Fruit fly (Drosophila melanogaster) whole organism, embryonic: ENCODE data around the gene Sem1.

Experiments
- ATbp ChIP-seq: fragments of 200-800 bp; sonication (Bioruptor generic); optimal IDR thresholded peaks from 2 replicates; lab custom pipeline; 2017; ENCODE audit warnings: missing biosample characterization, mild to moderate bottlenecking, missing genetic modification characterization, missing genetic modification reagents
- Antp ChIP-seq: fragments of 200-800 bp; sonication (Bioruptor generic); optimal IDR thresholded peaks from 3 replicates; lab custom pipeline; 2016; ENCODE audit warnings: missing biosample characterization, missing genetic modification characterization
- Bdp1 ChIP-seq: fragments of 200-800 bp; sonication (Bioruptor generic); optimal IDR thresholded peaks from 3 replicates; lab custom pipeline; 2016; ENCODE audit warnings: missing biosample characterization, missing genetic modification characterization
- Bteb2 ChIP-seq: fragments of 200-800 bp; sonication (Bioruptor generic); optimal IDR thresholded peaks from 2 replicates; lab custom pipeline; 2016; ENCODE audit warnings: missing biosample characterization, missing genetic modification characterization
- CG11093 ChIP-seq: fragments of 200-800 bp; sonication (Bioruptor generic); IDR thresholded peaks from 3 replicates; pipeline ENCODE4 v1.3.6; 2022; ENCODE audit warnings: missing biosample characterization, missing genetic modification characterization
- CG11696 ChIP-seq: fragments of 200-800 bp; sonication (Bioruptor generic); IDR thresholded peaks from 2 replicates; pipeline ENCODE4 v1.3.6; 2022; ENCODE audit warnings: missing biosample characterization, missing genetic modification characterization
- CG1233 ChIP-seq: fragments of 200-800 bp; sonication (Bioruptor generic); optimal IDR thresholded peaks from 4 replicates; lab custom pipeline; 2018; ENCODE audit warnings: missing biosample characterization, mild to moderate bottlenecking, missing genetic modification characterization
- CG13424 ChIP-seq: fragments of 200-800 bp; sonication (Bioruptor generic); optimal IDR thresholded peaks from 2 replicates; lab custom pipeline; 2019; ENCODE audit warnings: missing biosample characterization, mild to moderate bottlenecking, missing genetic modification characterization, moderate library complexity
- CG17912 ChIP-seq: fragments of 200-800 bp; sonication (Bioruptor generic); optimal IDR thresholded peaks from 2 replicates; lab custom pipeline; 2018; ENCODE audit warnings: missing biosample characterization, mild to moderate bottlenecking, missing genetic modification characterization
- CG18262 ChIP-seq: fragments of 200-800 bp; optimal IDR thresholded peaks from 3 replicates; lab custom pipeline; 2019; ENCODE audit warnings: missing biosample characterization, mild to moderate bottlenecking, missing genetic modification characterization, moderate library complexity
- CG31388 ChIP-seq: fragments of 200-800 bp; sonication (Bioruptor generic); optimal IDR thresholded peaks from 2 replicates; lab custom pipeline; 2016; ENCODE audit warnings: missing biosample characterization, missing genetic modification characterization
- CG32767 ChIP-seq: fragments of 200-800 bp; sonication (Bioruptor generic); IDR thresholded peaks from 2 replicates; pipeline ENCODE4 v1.3.6; 2022; ENCODE audit warnings: missing biosample characterization, missing genetic modification characterization
- CG4282 ChIP-seq: fragments of 200-800 bp; sonication (Bioruptor generic); optimal IDR thresholded peaks from 2 replicates; lab custom pipeline; 2016; ENCODE audit warnings: missing biosample characterization, missing genetic modification characterization
- CG43689 ChIP-seq: fragments of 200-800 bp; sonication (Bioruptor generic); IDR thresholded peaks from 2 replicates; pipeline ENCODE4 v1.3.6; 2022; ENCODE audit warnings: missing biosample characterization, missing genetic modification characterization
- CG4404 ChIP-seq: fragments of 200-800 bp; sonication (Bioruptor generic); IDR thresholded peaks from 2 replicates; pipeline ENCODE4 v1.3.6; 2022; ENCODE audit warnings: missing biosample characterization, missing genetic modification characterization
- CG4424 ChIP-seq: fragments of 200-800 bp; sonication (Bioruptor generic); optimal IDR thresholded peaks from 3 replicates; lab custom pipeline; 2016; ENCODE audit warnings: missing biosample characterization, missing genetic modification characterization
- CG4707 ChIP-seq: fragments of 200-800 bp; sonication (Bioruptor generic); optimal IDR thresholded peaks from 2 replicates; lab custom pipeline; 2018; ENCODE audit warnings: missing biosample characterization, mild to moderate bottlenecking, missing genetic modification characterization, moderate library complexity
- CG6683 ChIP-seq: fragments of 200-800 bp; sonication (Bioruptor generic); optimal IDR thresholded peaks from 2 replicates; lab custom pipeline; 2017; ENCODE audit warnings: missing biosample characterization, mild to moderate bottlenecking, missing genetic modification characterization, missing genetic modification reagents
- CG7745 ChIP-seq: fragments of 200-800 bp; sonication (Bioruptor generic); optimal IDR thresholded peaks from 2 replicates; lab custom pipeline; 2018; ENCODE audit warnings: missing biosample characterization, mild to moderate bottlenecking, missing genetic modification characterization, moderate library complexity
- CG8290 ChIP-seq, 3 experiments: fragments of 200-800 bp; sonication (Bioruptor generic); optimal IDR thresholded peaks; 2 replicates each; lab custom pipeline; 2016 to 2019; ENCODE audit warnings: missing biosample characterization in 3 of 3, missing genetic modification characterization in 3 of 3, mild to moderate bottlenecking in 2 of 3, moderate library complexity in 1 of 3
- CG9437 ChIP-seq: fragments of 200-800 bp; sonication (Bioruptor generic); optimal IDR thresholded peaks from 2 replicates; lab custom pipeline; 2018; ENCODE audit warnings: missing biosample characterization, mild to moderate bottlenecking, missing genetic modification characterization
- CG9727 ChIP-seq: fragments of 200-800 bp; sonication (Bioruptor generic); optimal IDR thresholded peaks from 3 replicates; lab custom pipeline; 2017; ENCODE audit warnings: missing biosample characterization, mild to moderate bottlenecking, missing genetic modification characterization
- CoRest ChIP-seq: fragments of 200-800 bp; sonication (Bioruptor generic); optimal IDR thresholded peaks from 3 replicates; lab custom pipeline; 2018; ENCODE audit warnings: missing biosample characterization, mild to moderate bottlenecking, missing genetic modification characterization, moderate library complexity
- GATAe ChIP-seq: fragments of 200-800 bp; sonication (Bioruptor generic); conservative IDR thresholded peaks from 2 replicates; pipeline ENCODE4 v1.3.6; 2022; ENCODE audit warnings: missing biosample characterization, missing genetic modification characterization
- Gug ChIP-seq: fragments of 200-800 bp; sonication (Bioruptor generic); IDR thresholded peaks from 4 replicates; pipeline ENCODE4 v1.3.6; 2022; ENCODE audit warnings: missing biosample characterization, missing genetic modification characterization
- HLH3B ChIP-seq: fragments of 200-800 bp; sonication (Bioruptor generic); IDR thresholded peaks from 2 replicates; pipeline ENCODE4 v1.3.6; 2022; ENCODE audit warnings: missing biosample characterization, missing genetic modification characterization
- HLHmδ ChIP-seq: fragments of 200-800 bp; sonication (Bioruptor generic); optimal IDR thresholded peaks from 2 replicates; lab custom pipeline; 2018; ENCODE audit warnings: missing biosample characterization, mild to moderate bottlenecking, missing genetic modification characterization, moderate library complexity
- HmgZ ChIP-seq: fragments of 200-800 bp; sonication (Bioruptor generic); optimal IDR thresholded peaks from 2 replicates; lab custom pipeline; 2018; ENCODE audit warnings: missing biosample characterization, mild to moderate bottlenecking, missing genetic modification characterization
- Hsf ChIP-seq: fragments of 200-800 bp; sonication (Bioruptor generic); optimal IDR thresholded peaks from 3 replicates; lab custom pipeline; 2016; ENCODE audit warnings: missing biosample characterization, missing genetic modification characterization
- Neu2 ChIP-seq: fragments of 200-800 bp; sonication (Bioruptor generic); optimal IDR thresholded peaks from 3 replicates; lab custom pipeline; 2016; ENCODE audit warnings: missing biosample characterization, missing genetic modification characterization, borderline replicate concordance
- ara ChIP-seq: fragments of 200-800 bp; sonication (Bioruptor generic); IDR thresholded peaks from 2 replicates; pipeline ENCODE4 v1.3.6; 2022; ENCODE audit warnings: missing biosample characterization, missing genetic modification characterization
- chif ChIP-seq, 2 experiments: fragments of 200-800 bp; sonication (Bioruptor generic); optimal IDR thresholded peaks; 3 replicates each; lab custom pipeline; 2016; ENCODE audit warnings: missing biosample characterization in 2 of 2, missing genetic modification characterization in 2 of 2
- chn ChIP-seq: fragments of 200-800 bp; sonication (Bioruptor generic); optimal IDR thresholded peaks from 2 replicates; lab custom pipeline; 2016; ENCODE audit warnings: missing biosample characterization, missing genetic modification characterization
- crol ChIP-seq: fragments of 200-800 bp; sonication (Bioruptor generic); IDR thresholded peaks from 2 replicates; pipeline ENCODE4 v1.3.6; 2022; ENCODE audit warnings: missing biosample characterization, missing genetic modification characterization
- dmrt11E ChIP-seq: fragments of 200-800 bp; sonication (Bioruptor generic); optimal IDR thresholded peaks from 3 replicates; lab custom pipeline; 2018; ENCODE audit warnings: missing biosample characterization, mild to moderate bottlenecking, missing genetic modification characterization, moderate library complexity
- dysf ChIP-seq: fragments of 200-800 bp; sonication (Bioruptor generic); IDR thresholded peaks from 3 replicates; pipeline ENCODE4 v1.3.6; 2022; ENCODE audit warnings: missing biosample characterization, missing genetic modification characterization
- ewg ChIP-seq: fragments of 200-800 bp; sonication (Bioruptor generic); optimal IDR thresholded peaks from 3 replicates; lab custom pipeline; 2017; ENCODE audit warnings: mild to moderate bottlenecking, missing biosample characterization, missing genetic modification reagents, missing genetic modification characterization
- kah ChIP-seq: fragments of 200-800 bp; sonication (Bioruptor generic); optimal IDR thresholded peaks from 2 replicates; lab custom pipeline; 2018; ENCODE audit warnings: missing biosample characterization, mild to moderate bottlenecking, missing genetic modification characterization
- lmd ChIP-seq: fragments of 200-800 bp; sonication (Bioruptor generic); IDR thresholded peaks from 2 replicates; pipeline ENCODE4 v1.3.6; 2022; ENCODE audit warnings: missing biosample characterization, missing genetic modification characterization
- odd ChIP-seq: fragments of 200-800 bp; sonication (Bioruptor generic); optimal IDR thresholded peaks from 2 replicates; lab custom pipeline; 2017; ENCODE audit warnings: missing biosample characterization, mild to moderate bottlenecking, missing genetic modification characterization
- onecut ChIP-seq: fragments of 200-800 bp; sonication (Bioruptor generic); IDR thresholded peaks from 2 replicates; pipeline ENCODE4 v1.3.6; 2022; ENCODE audit warnings: missing biosample characterization, missing genetic modification characterization
- pb ChIP-seq: fragments of 200-800 bp; sonication (Bioruptor generic); optimal IDR thresholded peaks from 3 replicates; lab custom pipeline; 2016; ENCODE audit warnings: missing biosample characterization, missing genetic modification characterization
- peb ChIP-seq: fragments of 200-800 bp; sonication (Bioruptor generic); IDR thresholded peaks from 2 replicates; pipeline ENCODE4 v1.3.6; 2022; ENCODE audit warnings: missing biosample characterization, missing genetic modification characterization
- pfk ChIP-seq: fragments of 200-800 bp; sonication (Bioruptor generic); optimal IDR thresholded peaks from 2 replicates; lab custom pipeline; 2018; ENCODE audit warnings: missing biosample characterization, mild to moderate bottlenecking, missing genetic modification characterization, moderate library complexity
- pum ChIP-seq: fragments of 200-800 bp; sonication (Bioruptor generic); optimal IDR thresholded peaks from 2 replicates; lab custom pipeline; 2016; ENCODE audit warnings: missing biosample characterization, missing genetic modification characterization
- rib ChIP-seq: fragments of 200-800 bp; sonication (Bioruptor generic); IDR thresholded peaks from 2 replicates; pipeline ENCODE4 v1.3.6; 2022; ENCODE audit warnings: missing biosample characterization, missing genetic modification characterization
- run ChIP-seq: fragments of 200-800 bp; sonication (Bioruptor generic); optimal IDR thresholded peaks from 3 replicates; lab custom pipeline; 2018; ENCODE audit warnings: missing biosample characterization, mild to moderate bottlenecking, missing genetic modification characterization
- sisA ChIP-seq: fragments of 200-800 bp; sonication (Bioruptor generic); IDR thresholded peaks from 2 replicates; pipeline ENCODE4 v1.3.6; 2022; ENCODE audit warnings: missing biosample characterization, missing genetic modification characterization
- tap ChIP-seq: fragments of 200-800 bp; optimal IDR thresholded peaks from 3 replicates; lab custom pipeline; 2019; ENCODE audit warnings: missing biosample characterization, mild to moderate bottlenecking, missing genetic modification characterization, moderate library complexity
- twi ChIP-seq: fragments of 200-800 bp; optimal IDR thresholded peaks from 2 replicates; lab custom pipeline; 2019; ENCODE audit warnings: missing biosample characterization, mild to moderate bottlenecking, missing genetic modification characterization, moderate library complexity

Gene Sem1

dm6 chr2L:7049009-7049647, 14.7 kb upstream of the Sem1 start (continued):
- no peak for TF ChIP-seq crol (GFP tag; lab: Robert Waterston, UW)
- no peak for TF ChIP-seq twi (tag; lab: Kevin White, UChicago)
- peak; percentile 30 for TF ChIP-seq CG17912 (GFP tag; lab: Kevin White, UChicago)
- TF ChIP-seq ewg (GFP tag; lab: Kevin White, UChicago), result no peak
- no peak for TF ChIP-seq CG43689 (GFP tag; lab: Robert Waterston, UW)
- no peak for TF ChIP-seq Hsf
- TF ChIP-seq CoRest (tag; lab: Kevin White, UChicago), result no peak
- no peak for TF ChIP-seq CG7745 (tag; lab: Kevin White, UChicago)
- TF ChIP-seq chn (GFP tag; lab: Kevin White, UChicago), result peak; percentile 33
- peak; percentile 31 for TF ChIP-seq HmgZ (tag; lab: Kevin White, UChicago)
- peak; percentile 4; the same call in 1 of the 4 replicates for TF ChIP-seq Gug
- TF ChIP-seq Bteb2 (GFP tag; lab: Kevin White, UChicago), result no peak
- no peak for TF ChIP-seq CG18262 (tag; lab: Kevin White, UChicago)
- TF ChIP-seq HLH3B (GFP tag; lab: Robert Waterston, UW), result peak; percentile 52; the same call in 1 of the 2 replicates
- TF ChIP-seq CG31388 (GFP tag; lab: Kevin White, UChicago), result no peak
- no peak for TF ChIP-seq pb (GFP tag; lab: Kevin White, UChicago)
- TF ChIP-seq peb (GFP tag; lab: Robert Waterston, UW), result no peak
- TF ChIP-seq CG4424 (GFP tag; lab: Kevin White, UChicago), result peak; percentile 35
- no peak for TF ChIP-seq Neu2 (GFP tag; lab: Kevin White, UChicago)
- TF ChIP-seq ara (GFP tag; lab: Robert Waterston, UW), result no peak; the same call in 1 of the 2 replicates
- TF ChIP-seq run (tag; lab: Kevin White, UChicago), result no peak
- no peak for TF ChIP-seq chif (GFP tag; optimal IDR thresholded peaks at IDR 0.05; lab: Kevin White, UChicago)
- no peak for TF ChIP-seq CG11696 (GFP tag; lab: Robert Waterston, UW)
- TF ChIP-seq CG1233 (GFP tag; lab: Kevin White, UChicago), result no peak
- TF ChIP-seq pfk (GFP tag; lab: Kevin White, UChicago), result no peak
- no peak for TF ChIP-seq CG4707 (GFP tag; lab: Kevin White, UChicago)
- no peak for TF ChIP-seq Bdp1 (GFP tag; lab: Kevin White, UChicago)
- TF ChIP-seq Antp, result peak; percentile 15
- TF ChIP-seq ATbp (GFP tag; lab: Kevin White, UChicago), result no peak
- TF ChIP-seq CG13424 (tag; lab: Kevin White, UChicago), result no peak
- peak; percentile 44 for TF ChIP-seq onecut
- TF ChIP-seq HLHmδ, result peak; percentile 92
- peak; percentile 25 for TF ChIP-seq tap (tag; lab: Kevin White, UChicago)
- peak; percentile 32; the same call in 1 of the 2 replicates for TF ChIP-seq sisA (GFP tag; lab: Robert Waterston, UW)
- 0 out of 2 replicates have a peak, but pooled peaks have one; percentile 31 for TF ChIP-seq CG32767 (GFP tag; lab: Robert Waterston, UW)
- no peak for TF ChIP-seq CG11093 (GFP tag; lab: Robert Waterston, UW)
- TF ChIP-seq rib, result 0 out of 2 replicates have a peak, but pooled peaks have one; percentile 18
- TF ChIP-seq GATAe (GFP tag; lab: Robert Waterston, UW), result no peak
- TF ChIP-seq pum (GFP tag; lab: Kevin White, UChicago), result no peak
- no peak for TF ChIP-seq CG9437 (GFP tag; lab: Kevin White, UChicago)
- TF ChIP-seq CG9727 (GFP tag; lab: Kevin White, UChicago), result peak; percentile 21
- no peak for TF ChIP-seq CG4282 (GFP tag; lab: Kevin White, UChicago)
- no peak for TF ChIP-seq lmd (GFP tag; lab: Robert Waterston, UW)
- TF ChIP-seq CG6683, result no peak
- TF ChIP-seq CG4404 (GFP tag; lab: Robert Waterston, UW), result 0 out of 2 replicates have a peak, but pooled peaks have one; percentile 8
- peak; percentile 15 for TF ChIP-seq odd (GFP tag; lab: Kevin White, UChicago)
- peak; percentile 24 for TF ChIP-seq CG8290 (GFP tag; optimal IDR thresholded peaks at IDR 0.05; lab: Kevin White, UChicago)
- TF ChIP-seq CG8290 (tag; optimal IDR thresholded peaks at IDR 0.05; lab: Kevin White, UChicago), result peak in 1 of 2 experiments; percentile 86
- TF ChIP-seq kah, result no peak
- no peak; the same call in 2 of the 3 replicates for TF ChIP-seq dysf (GFP tag; lab: Robert Waterston, UW)
- TF ChIP-seq dmrt11E (tag; lab: Kevin White, UChicago), result peak; percentile 15
